Fruit fly (Drosophila melanogaster): ENCODE measurements around the gene UQCR-14L.

dm6 chr3R:28307926-28308746 lies 14.3 kb downstream of the UQCR-14L start:
- TF ChIP-seq pad (GFP tag; optimal IDR thresholded peaks at IDR 0.05) (no peak), CG5204 (GFP tag; optimal IDR thresholded peaks at IDR 0.05) (no peak), bab1 (GFP tag; optimal IDR thresholded peaks at IDR 0.05) (no peak), kay (GFP tag; ENCODE audit: borderline replicate concordance) (no peak), toe (GFP tag; optimal IDR thresholded peaks at IDR 0.05) (no peak), CG7045 (GFP tag; optimal IDR thresholded peaks at IDR 0.05) (no peak), Hr96 (GFP tag; optimal IDR thresholded peaks at IDR 0.05) (no peak)
